Worm (Caenorhabditis elegans): ENCODE measurements around the gene C28A5.1.

Gene C28A5.1

ce11 chrIII:4412108-4413009 lies 21.8 kb downstream of the C28A5.1 start:
- TF ChIP-seq fos-1 (tag; optimal IDR thresholded peaks at IDR 0.05) (no peak), gei-8 (GFP tag; optimal IDR thresholded peaks at IDR 0.05) (no peak), mep-1 (tag; optimal IDR thresholded peaks at IDR 0.05) (peak; percentile 23), nhr-28 (tag; optimal IDR thresholded peaks at IDR 0.05) (peak; percentile 46), mes-2 (tag; optimal IDR thresholded peaks at IDR 0.05; ENCODE audit: poor library complexity, severe bottlenecking) (no peak), Y48G9A.11 (GFP tag; IDR thresholded peaks at IDR 0.05) (no peak), nhr-48 (tag; optimal IDR thresholded peaks at IDR 0.05) (peak; percentile 93), Y5F2A.4 (GFP tag; optimal IDR thresholded peaks at IDR 0.05) (no peak), egl-43 (GFP tag; IDR thresholded peaks at IDR 0.05) (no peak), pqm-1 (tag; optimal IDR thresholded peaks at IDR 0.05) (no peak), nhr-10 (tag; optimal IDR thresholded peaks at IDR 0.05) (no peak), aha-1 (tag) (peak; percentile 90), ceh-82 (tag; optimal IDR thresholded peaks at IDR 0.05) (no peak), ces-1 (GFP tag; optimal IDR thresholded peaks at IDR 0.05) (no peak), daf-16 (GFP tag; optimal IDR thresholded peaks at IDR 0.05) (no peak), daf-16 (tag; optimal IDR thresholded peaks at IDR 0.05) (peak; percentile 25), hmg-1.1 (GFP tag; IDR thresholded peaks at IDR 0.05) (0 out of 2 replicates have a peak, but pooled peaks have one; percentile 13), lin-29 (GFP tag; IDR thresholded peaks at IDR 0.05) (no peak), set-16 (GFP tag; IDR thresholded peaks at IDR 0.05) (no peak), aly-2 (tag; optimal IDR thresholded peaks at IDR 0.05) (no peak), lin-15B (tag; optimal IDR thresholded peaks at IDR 0.05) (no peak), lsy-2 (tag; optimal IDR thresholded peaks at IDR 0.05) (peak in 1 of 2 experiments; percentile 61), hif-1 (tag; optimal IDR thresholded peaks at IDR 0.05) (no peak), snpc-4 (tag; optimal IDR thresholded peaks at IDR 0.05) (no peak), hlh-11 (tag; optimal IDR thresholded peaks at IDR 0.05) (peak; percentile 58), fkh-10 (GFP tag; optimal IDR thresholded peaks at IDR 0.05) (no peak), jun-1 (tag; optimal IDR thresholded peaks at IDR 0.05) (no peak), pha-4 (GFP tag; IDR thresholded peaks at IDR 0.05) (no peak), pha-4 (tag; optimal IDR thresholded peaks at IDR 0.05) (no peak), ztf-7 (tag; optimal IDR thresholded peaks at IDR 0.05) (no peak), duxl-1 (tag; optimal IDR thresholded peaks at IDR 0.05; ENCODE audit: poor library complexity) (no peak), hlh-30 (tag; optimal IDR thresholded peaks at IDR 0.05; ENCODE audit: insufficient read depth) (peak; percentile 94), ZK546.5 (tag; optimal IDR thresholded peaks at IDR 0.05) (no peak), mdl-1 (tag; optimal IDR thresholded peaks at IDR 0.05) (peak; percentile 13 to 19), ceh-20 (GFP tag; IDR thresholded peaks at IDR 0.05) (no peak), dmd-6 (GFP tag; IDR thresholded peaks at IDR 0.05) (peak; percentile 81), arid-1 (GFP tag; conservative IDR thresholded peaks at IDR 0.05) (no peak), lir-3 (tag; optimal IDR thresholded peaks at IDR 0.05) (no peak), daf-19 (GFP tag; conservative IDR thresholded peaks at IDR 0.05) (no peak), T26A8.4 (GFP tag; IDR thresholded peaks at IDR 0.05) (no peak), lin-38 (GFP tag; IDR thresholded peaks at IDR 0.05) (0 out of 2 replicates have a peak, but pooled peaks have one; percentile 9), D1046.2 (GFP tag; IDR thresholded peaks at IDR 0.05) (no peak), dpl-1 (GFP tag; optimal IDR thresholded peaks at IDR 0.05) (no peak), dmd-8 (GFP tag; IDR thresholded peaks at IDR 0.05) (no peak), mxl-3 (GFP tag; optimal IDR thresholded peaks at IDR 0.05) (no peak), zfp-2 (tag; optimal IDR thresholded peaks at IDR 0.05) (no peak), unc-130 (GFP tag; optimal IDR thresholded peaks at IDR 0.05) (peak; percentile 28), Y105C5A.15 (GFP tag; IDR thresholded peaks at IDR 0.05) (no peak), nhr-77 (tag; optimal IDR thresholded peaks at IDR 0.05) (peak; percentile 51), R02D3.7 (tag; optimal IDR thresholded peaks at IDR 0.05) (peak; percentile 46)

Measured in whole organism, L4 larva.